Fruit fly (Drosophila melanogaster) whole organism: ENCODE results near the gene Pdss2.

Source experiments
- Dll ChIP-seq: fragments of >200 bp; optimal IDR thresholded peaks from 2 replicates; lab custom pipeline; 2017
- EcR ChIP-seq, 2 experiments: fragments of >200 bp; optimal IDR thresholded peaks; 2 replicates each; lab custom pipeline; 2017; ENCODE audit warnings: missing biosample characterization in 2 of 2, missing genetic modification characterization in 2 of 2, missing genetic modification reagents in 2 of 2
- usp ChIP-seq: fragments of >200 bp; optimal IDR thresholded peaks from 2 replicates; lab custom pipeline; 2017; ENCODE audit warnings: missing biosample characterization, missing genetic modification characterization, mixed read lengths

- TF ChIP-seq Dll (lab: Kevin White, UChicago) (no peak), EcR (GFP tag; optimal IDR thresholded peaks at IDR 0.05; lab: Kevin White, UChicago) (no peak), usp (GFP tag; lab: Kevin White, UChicago) (no peak)
Measured at dm6 chr3L:21035231-21035630, 7.5 kb downstream of the Pdss2 start.
